Worm (Caenorhabditis elegans) whole organism, L1 larva: Measurements from ENCODE around the gene C02B8.12.

ENCODE experiments used
- F16B12.6 ChIP-seq: fragments of 150-350 bp; optimal IDR thresholded peaks from 2 replicates; lab custom pipeline; 2014; ENCODE audit warnings: missing biosample characterization, missing genetic modification characterization
- ama-1 ChIP-seq: fragments of 150-350 bp; optimal IDR thresholded peaks from 2 replicates; lab custom pipeline; 2014
- ces-1 ChIP-seq: fragments of 150-350 bp; optimal IDR thresholded peaks from 2 replicates; lab custom pipeline; 2014; ENCODE audit warnings: missing biosample characterization, missing genetic modification reagents, missing genetic modification characterization
- dpl-1 ChIP-seq, 3 experiments: fragments of 150-350 bp in 2 of 3; sonication (generic microtip) in 1 of 3; optimal IDR thresholded peaks; 2 replicates each; lab custom pipeline; 2014 to 2017; ENCODE audit warnings: missing biosample characterization in 3 of 3, missing genetic modification characterization in 3 of 3, missing genetic modification reagents in 3 of 3
- elt-3 ChIP-seq, 6 experiments: fragments of 150-350 bp in 1 of 6; sonication (generic microtip); optimal IDR thresholded peaks; 2 replicates each; lab custom pipeline; 2017 to 2018; ENCODE audit warnings: missing biosample characterization in 6 of 6, missing genetic modification characterization in 6 of 6, inconsistent platforms in 1 of 6
- jun-1 ChIP-seq: fragments of 150-350 bp; optimal IDR thresholded peaks from 2 replicates; lab custom pipeline; 2014; ENCODE audit warnings: missing biosample characterization, missing genetic modification reagents, missing genetic modification characterization
- lin-15B ChIP-seq: fragments of 150-350 bp; sonication (generic microtip); optimal IDR thresholded peaks from 3 replicates; lab custom pipeline; 2014; ENCODE audit warnings: missing biosample characterization, missing genetic modification characterization
- lin-39 ChIP-seq: fragments of 150-350 bp; optimal IDR thresholded peaks from 2 replicates; lab custom pipeline; 2014; ENCODE audit warnings: missing biosample characterization, missing genetic modification reagents, missing genetic modification characterization
- mep-1 ChIP-seq: fragments of 150-350 bp; optimal IDR thresholded peaks from 2 replicates; lab custom pipeline; 2014; ENCODE audit warnings: missing biosample characterization, missing genetic modification characterization
- nhr-12 ChIP-seq: sonication (generic microtip); optimal IDR thresholded peaks from 2 replicates; lab custom pipeline; 2017; ENCODE audit warnings: missing biosample characterization, missing genetic modification characterization
- rnt-1 ChIP-seq: sonication (generic microtip); optimal IDR thresholded peaks from 2 replicates; lab custom pipeline; 2016; ENCODE audit warnings: mild to moderate bottlenecking, missing genetic modification characterization, moderate library complexity, missing compliant biosample characterization
- sox-4 ChIP-seq: sonication (generic microtip); optimal IDR thresholded peaks from 2 replicates; lab custom pipeline; 2016; ENCODE audit warnings: missing genetic modification characterization, missing compliant biosample characterization
- unc-62 ChIP-seq: fragments of 150-350 bp; optimal IDR thresholded peaks from 2 replicates; lab custom pipeline; 2014; ENCODE audit warnings: missing biosample characterization, missing genetic modification reagents, missing genetic modification characterization
- zag-1 ChIP-seq: fragments of 150-350 bp; optimal IDR thresholded peaks from 2 replicates; lab custom pipeline; 2014; ENCODE audit warnings: missing biosample characterization, missing genetic modification characterization

ce11 chrX:8120281-8120680 lies 2.9 kb downstream of the C02B8.12 start:
- TF ChIP-seq unc-62 = no peak
- TF ChIP-seq mep-1 (tag; lab: Kevin White, UChicago) = no peak
- no peak for TF ChIP-seq sox-4 (tag; lab: Kevin White, UChicago)
- no peak for TF ChIP-seq zag-1 (tag; lab: Kevin White, UChicago)
- TF ChIP-seq lin-39 = no peak
- no peak for TF ChIP-seq ama-1
- no peak for TF ChIP-seq dpl-1 (GFP tag; optimal IDR thresholded peaks at IDR 0.05; lab: Kevin White, UChicago)
- no peak for TF ChIP-seq elt-3 (tag; optimal IDR thresholded peaks at IDR 0.05; lab: Kevin White, UChicago)
- no peak for TF ChIP-seq nhr-12 (tag; lab: Kevin White, UChicago)
- no peak for TF ChIP-seq F16B12.6 (tag; lab: Kevin White, UChicago)
- TF ChIP-seq lin-15B (tag; lab: Kevin White, UChicago) = no peak
- no peak for TF ChIP-seq rnt-1
- TF ChIP-seq jun-1 (tag; lab: Kevin White, UChicago) = no peak
- no peak for TF ChIP-seq ces-1
